Worm (Caenorhabditis elegans): ENCODE results near the gene F22F4.5.

DNA sequence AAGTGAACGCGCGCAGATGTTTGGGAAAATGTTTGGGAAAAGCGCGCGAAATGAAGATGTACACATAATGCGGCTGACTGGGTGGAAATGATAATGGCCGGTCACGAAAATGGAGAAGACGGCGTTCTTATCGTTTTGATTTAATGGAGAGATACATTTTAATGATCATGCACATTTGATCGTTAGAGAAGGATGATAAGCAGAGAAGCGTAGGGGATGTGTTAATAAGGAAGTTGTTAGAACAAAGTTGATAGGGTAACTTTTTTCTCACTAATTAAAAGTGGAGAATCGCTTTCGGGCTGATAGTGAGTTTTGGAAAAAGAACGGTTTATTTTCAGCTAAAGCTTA is 48.4 kb upstream of the F22F4.5 start:
- TF ChIP-seq pqm-1 (tag; optimal IDR thresholded peaks at IDR 0.05): no peak
- no peak for TF ChIP-seq irx-1 (tag; optimal IDR thresholded peaks at IDR 0.05)
- TF ChIP-seq unc-98 (GFP tag; IDR thresholded peaks at IDR 0.05): no peak
- TF ChIP-seq nhr-90 (tag; optimal IDR thresholded peaks at IDR 0.05; ENCODE audit: poor library complexity): no peak
